Fruit fly (Drosophila melanogaster): ENCODE results near the gene LeuRS-m.

Gene LeuRS-m

dm6 chr3L:4852411-4853050 is 26.9 kb downstream of the LeuRS-m start, which contains the start of gene CG32237:
TSS of gene CG32237 (minus strand) at chr3L:4852461.
- TF ChIP-seq Eip78C (GFP tag) = peak; percentile 19
- peak; percentile 13 for TF ChIP-seq achi (GFP tag; optimal IDR thresholded peaks at IDR 0.05)
- TF ChIP-seq vri (GFP tag; optimal IDR thresholded peaks at IDR 0.05) = no peak
- no peak for TF ChIP-seq CG1621 (tag; optimal IDR thresholded peaks at IDR 0.05)
- no peak for TF ChIP-seq eg (GFP tag; IDR thresholded peaks at IDR 0.05)
- TF ChIP-seq acj6 (GFP tag; optimal IDR thresholded peaks at IDR 0.05) = no peak
- no peak for TF ChIP-seq CG32006 (GFP tag; optimal IDR thresholded peaks at IDR 0.05)
- TF ChIP-seq OdsH (GFP tag; optimal IDR thresholded peaks at IDR 0.05) = peak; percentile 4
- TF ChIP-seq CG10631 (GFP tag; optimal IDR thresholded peaks at IDR 0.05) = no peak
- TF ChIP-seq Ets96B (tag; optimal IDR thresholded peaks at IDR 0.05) = no peak
- no peak for TF ChIP-seq CG3919 (GFP tag; optimal IDR thresholded peaks at IDR 0.05)
- TF ChIP-seq salr (GFP tag; optimal IDR thresholded peaks at IDR 0.05) = no peak

dm6 chr3L:4853070-4853469 is 27.4 kb downstream of the LeuRS-m start:
- TF ChIP-seq svp (GFP tag) = peak; percentile 83
- TF ChIP-seq Eip93F (GFP tag; optimal IDR thresholded peaks at IDR 0.05) = no peak

dm6 chr3L:4854153-4854552 is 28.5 kb downstream of the LeuRS-m start:
- TF ChIP-seq Eip78C (GFP tag) = peak; percentile 68
- peak; percentile 0 for TF ChIP-seq Met (GFP tag; optimal IDR thresholded peaks at IDR 0.05)
- peak; percentile 13 for TF ChIP-seq Smox (GFP tag; optimal IDR thresholded peaks at IDR 0.05)
- peak; percentile 19 for TF ChIP-seq cyc (GFP tag; optimal IDR thresholded peaks at IDR 0.05)
- no peak for TF ChIP-seq CG1621 (tag; optimal IDR thresholded peaks at IDR 0.05)
- peak; percentile 25 for TF ChIP-seq topi (GFP tag; optimal IDR thresholded peaks at IDR 0.05)
- TF ChIP-seq fkh (GFP tag; optimal IDR thresholded peaks at IDR 0.05) = no peak
- no peak for TF ChIP-seq net (GFP tag; optimal IDR thresholded peaks at IDR 0.05)
- TF ChIP-seq CG31627 (GFP tag; optimal IDR thresholded peaks at IDR 0.05) = peak; percentile 17
- TF ChIP-seq Sox102F (GFP tag; optimal IDR thresholded peaks at IDR 0.05) = no peak
- TF ChIP-seq CG6792 (GFP tag; optimal IDR thresholded peaks at IDR 0.05) = peak; percentile 10
- no peak for TF ChIP-seq CG10631 (GFP tag; optimal IDR thresholded peaks at IDR 0.05)
- peak; percentile 93 for TF ChIP-seq svp (GFP tag)
- no peak for TF ChIP-seq Lpt (GFP tag; optimal IDR thresholded peaks at IDR 0.05)
- peak; percentile 37 for TF ChIP-seq Hr39 (GFP tag; optimal IDR thresholded peaks at IDR 0.05)
- TF ChIP-seq lz (GFP tag; optimal IDR thresholded peaks at IDR 0.05) = peak; percentile 12
- TF ChIP-seq Eip93F (GFP tag; optimal IDR thresholded peaks at IDR 0.05) = no peak
- TF ChIP-seq CG9139 (GFP tag; optimal IDR thresholded peaks at IDR 0.05) = no peak
- no peak for TF ChIP-seq Ets21C (GFP tag; optimal IDR thresholded peaks at IDR 0.05)

dm6 chr3L:4855208-4855607 is 29.6 kb downstream of the LeuRS-m start:
- no peak for TF ChIP-seq fd85E (GFP tag; optimal IDR thresholded peaks at IDR 0.05)
- TF ChIP-seq Blimp-1 (GFP tag; optimal IDR thresholded peaks at IDR 0.05) = no peak
- TF ChIP-seq Ets96B (tag; optimal IDR thresholded peaks at IDR 0.05) = no peak
- no peak for TF ChIP-seq eg (GFP tag; IDR thresholded peaks at IDR 0.05)
- no peak for TF ChIP-seq Gug (GFP tag; IDR thresholded peaks at IDR 0.05)
- no peak for TF ChIP-seq CG8319 (GFP tag; optimal IDR thresholded peaks at IDR 0.05)
- no peak for TF ChIP-seq Eip75B (GFP tag; optimal IDR thresholded peaks at IDR 0.05)
- TF ChIP-seq Smox (GFP tag; optimal IDR thresholded peaks at IDR 0.05) = no peak
- TF ChIP-seq OdsH (GFP tag; optimal IDR thresholded peaks at IDR 0.05) = no peak

dm6 chr3L:4860370-4860769 is 34.7 kb downstream of the LeuRS-m start, which contains the start of gene CG32235:
TSS of gene CG32235 (minus strand) at chr3L:4860470.
- TF ChIP-seq CG4318 (GFP tag; optimal IDR thresholded peaks at IDR 0.05) (no peak), CG6792 (GFP tag; optimal IDR thresholded peaks at IDR 0.05) (no peak), CG8319 (GFP tag; optimal IDR thresholded peaks at IDR 0.05) (no peak), dsx (GFP tag; optimal IDR thresholded peaks at IDR 0.05; ENCODE audit: poor library complexity, severe bottlenecking) (no peak), CG1621 (tag; optimal IDR thresholded peaks at IDR 0.05) (no peak), CG6854 (GFP tag; optimal IDR thresholded peaks at IDR 0.05) (no peak), Hr39 (GFP tag; optimal IDR thresholded peaks at IDR 0.05) (no peak), CG6276 (GFP tag; optimal IDR thresholded peaks at IDR 0.05) (no peak), Sox15 (GFP tag; optimal IDR thresholded peaks at IDR 0.05) (no peak), Hr4 (GFP tag; optimal IDR thresholded peaks at IDR 0.05) (no peak), spab (GFP tag; optimal IDR thresholded peaks at IDR 0.05) (no peak), CG10669 (GFP tag; optimal IDR thresholded peaks at IDR 0.05) (no peak), Eip75B (GFP tag; optimal IDR thresholded peaks at IDR 0.05) (no peak), CG16779 (tag; optimal IDR thresholded peaks at IDR 0.05) (no peak), lz (GFP tag; optimal IDR thresholded peaks at IDR 0.05) (no peak)
